Worm (Caenorhabditis elegans) whole organism, L4 larva: Measurements from ENCODE around the gene nhr-228.

Source experiments
- F44E2.7 ChIP-seq: fragments of 200-800 bp; sonication (Bioruptor generic); IDR thresholded peaks from 2 replicates; pipeline ENCODE4 v2.1.2; 2022; ENCODE audit warnings: missing genetic modification characterization, missing compliant biosample characterization
- ZK337.2 ChIP-seq: fragments of 200-800 bp; sonication (Bioruptor generic); IDR thresholded peaks from 2 replicates; pipeline ENCODE4 v1.3.6; 2022; ENCODE audit warnings: missing genetic modification reagents, missing genetic modification characterization, missing compliant biosample characterization
- ZK546.5 ChIP-seq, 2 experiments: sonication (generic microtip); optimal IDR thresholded peaks; 2 replicates each; lab custom pipeline; 2017; ENCODE audit warnings: missing biosample characterization in 2 of 2, missing genetic modification characterization in 2 of 2
- ceh-28 ChIP-seq: fragments of 150-350 bp; optimal IDR thresholded peaks from 2 replicates; lab custom pipeline; 2014; ENCODE audit warnings: missing biosample characterization, missing genetic modification reagents, missing genetic modification characterization
- dpl-1 ChIP-seq: fragments of 150-350 bp; optimal IDR thresholded peaks from 2 replicates; lab custom pipeline; 2014; ENCODE audit warnings: missing biosample characterization, missing genetic modification reagents, missing genetic modification characterization
- nhr-76 ChIP-seq: fragments of 150-350 bp; optimal IDR thresholded peaks from 2 replicates; lab custom pipeline; 2014; ENCODE audit warnings: missing biosample characterization, missing genetic modification characterization
- skn-1 ChIP-seq: fragments of 150-350 bp; optimal IDR thresholded peaks from 2 replicates; lab custom pipeline; 2014; ENCODE audit warnings: missing biosample characterization, missing genetic modification characterization
- spr-1 ChIP-seq: sonication (generic microtip); optimal IDR thresholded peaks from 2 replicates; lab custom pipeline; 2016; ENCODE audit warnings: mild to moderate bottlenecking, missing genetic modification characterization, missing compliant biosample characterization

ce11 chrV:2278052-2278451 lies 3.5 kb upstream of the nhr-228 start, which contains the start of gene nhr-59:
- no peak for TF ChIP-seq ceh-28 (tag; lab: Kevin White, UChicago)
- TF ChIP-seq dpl-1 (GFP tag; lab: Kevin White, UChicago) = no peak
- no peak for TF ChIP-seq spr-1 (tag; lab: Kevin White, UChicago)
- TF ChIP-seq F44E2.7 (GFP tag; lab: Robert Waterston, UW) = no peak
- TF ChIP-seq skn-1 (tag; lab: Kevin White, UChicago) = no peak
- no peak for TF ChIP-seq ZK337.2
- TF ChIP-seq nhr-76 = no peak
- no peak for TF ChIP-seq ZK546.5 (tag; optimal IDR thresholded peaks at IDR 0.05; lab: Kevin White, UChicago)
